Fruit fly (Drosophila melanogaster): ENCODE results near the gene polybromo.

Gene polybromo

dm6 chr3R:24767667-24768340 is 37.3 kb downstream of the polybromo start (continued):
- TF ChIP-seq CG3065 (GFP tag; optimal IDR thresholded peaks at IDR 0.05) (no peak), kni (GFP tag; optimal IDR thresholded peaks at IDR 0.05) (peak; percentile 59), ind (GFP tag; optimal IDR thresholded peaks at IDR 0.05) (no peak), Oli (tag; optimal IDR thresholded peaks at IDR 0.05) (peak; percentile 8), CG17328 (GFP tag; IDR thresholded peaks at IDR 0.05) (no peak), slou (GFP tag; optimal IDR thresholded peaks at IDR 0.05) (no peak), CG18011 (GFP tag; optimal IDR thresholded peaks at IDR 0.05) (no peak), CG4404 (GFP tag; IDR thresholded peaks at IDR 0.05) (no peak), CG1603 (tag; optimal IDR thresholded peaks at IDR 0.05) (peak; percentile 10), chif (GFP tag; optimal IDR thresholded peaks at IDR 0.05) (no peak), ems (GFP tag; optimal IDR thresholded peaks at IDR 0.05) (no peak), CG2120 (GFP tag; optimal IDR thresholded peaks at IDR 0.05) (no peak), CG8290 (GFP tag; optimal IDR thresholded peaks at IDR 0.05) (no peak), CG8290 (tag; optimal IDR thresholded peaks at IDR 0.05) (peak in 1 of 2 experiments; percentile 35), CkIIα-i1 (GFP tag; IDR thresholded peaks at IDR 0.05) (no peak), sim (GFP tag; IDR thresholded peaks at IDR 0.05) (no peak), CG1233 (GFP tag; optimal IDR thresholded peaks at IDR 0.05) (no peak), CG2875 (GFP tag; optimal IDR thresholded peaks at IDR 0.05) (no peak), CG8944 (GFP tag; optimal IDR thresholded peaks at IDR 0.05) (no peak), CG5245 (GFP tag; optimal IDR thresholded peaks at IDR 0.05) (no peak), cato (GFP tag; optimal IDR thresholded peaks at IDR 0.05; ENCODE audit: borderline replicate concordance) (no peak), ash1 (GFP tag; optimal IDR thresholded peaks at IDR 0.05) (no peak), ab (GFP tag; optimal IDR thresholded peaks at IDR 0.05) (no peak), fd3F (GFP tag; optimal IDR thresholded peaks at IDR 0.05) (no peak), CG31224 (GFP tag; IDR thresholded peaks at IDR 0.05) (no peak), CG43689 (GFP tag; IDR thresholded peaks at IDR 0.05) (no peak), TFAM (GFP tag; optimal IDR thresholded peaks at IDR 0.05) (no peak), ac (GFP tag; optimal IDR thresholded peaks at IDR 0.05) (no peak), nerfin-2 (GFP tag; IDR thresholded peaks at IDR 0.05; ENCODE audit: partially characterized antibody) (no peak), CG33557 (GFP tag; optimal IDR thresholded peaks at IDR 0.05) (peak; percentile 96), CG9876 (GFP tag; optimal IDR thresholded peaks at IDR 0.05) (no peak), E2f1 (GFP tag; IDR thresholded peaks at IDR 0.05) (no peak), Gug (GFP tag; IDR thresholded peaks at IDR 0.05) (no peak), scrt (GFP tag; optimal IDR thresholded peaks at IDR 0.05) (no peak), CG1832 (GFP tag; optimal IDR thresholded peaks at IDR 0.05) (no peak), CG11504 (tag; optimal IDR thresholded peaks at IDR 0.05) (no peak), CG31365 (tag; optimal IDR thresholded peaks at IDR 0.05) (no peak), CG7357 (GFP tag; IDR thresholded peaks at IDR 0.05) (no peak), Neu2 (GFP tag; optimal IDR thresholded peaks at IDR 0.05; ENCODE audit: borderline replicate concordance) (no peak), Bdp1 (GFP tag; optimal IDR thresholded peaks at IDR 0.05) (no peak), HHEX (GFP tag; optimal IDR thresholded peaks at IDR 0.05) (no peak), CG12769 (tag; optimal IDR thresholded peaks at IDR 0.05) (peak; percentile 15), pros (GFP tag; optimal IDR thresholded peaks at IDR 0.05) (no peak), CG12219 (GFP tag; optimal IDR thresholded peaks at IDR 0.05) (no peak), CG34376 (GFP tag; optimal IDR thresholded peaks at IDR 0.05) (no peak), stwl (tag; optimal IDR thresholded peaks at IDR 0.05) (no peak), en (GFP tag; optimal IDR thresholded peaks at IDR 0.05) (no peak), CG14710 (tag; optimal IDR thresholded peaks at IDR 0.05) (peak; percentile 36), mirr (GFP tag; optimal IDR thresholded peaks at IDR 0.05) (no peak), CG6683 (GFP tag; optimal IDR thresholded peaks at IDR 0.05) (no peak)
